Worm (Caenorhabditis elegans) whole organism, L1 larva: ENCODE results near the gene str-113.

ENCODE experiments used
- C16A3.4 ChIP-seq: fragments of 150-350 bp; optimal IDR thresholded peaks from 2 replicates; lab custom pipeline; 2014; ENCODE audit warnings: missing biosample characterization, missing genetic modification characterization
- Y116A8C.19 ChIP-seq: sonication (generic microtip); optimal IDR thresholded peaks from 2 replicates; lab custom pipeline; 2016; ENCODE audit warnings: missing compliant biosample characterization, missing genetic modification characterization, borderline replicate concordance
- aha-1 ChIP-seq: fragments of 150-350 bp; optimal IDR thresholded peaks from 2 replicates; lab custom pipeline; 2014; ENCODE audit warnings: missing biosample characterization, missing genetic modification characterization
- alr-1 ChIP-seq: fragments of 200-800 bp; sonication (Bioruptor generic); optimal IDR thresholded peaks from 2 replicates; lab custom pipeline; 2018; ENCODE audit warnings: borderline replicate concordance, mild to moderate bottlenecking, missing genetic modification characterization, missing compliant biosample characterization
- aly-2 ChIP-seq: fragments of 150-350 bp; optimal IDR thresholded peaks from 2 replicates; lab custom pipeline; 2014; ENCODE audit warnings: missing biosample characterization, missing genetic modification characterization
- ama-1 ChIP-seq: fragments of 150-350 bp; optimal IDR thresholded peaks from 2 replicates; lab custom pipeline; 2014
- ceh-63 ChIP-seq: fragments of 200-800 bp; sonication (Bioruptor generic); optimal IDR thresholded peaks from 2 replicates; lab custom pipeline; 2018; ENCODE audit warnings: mild to moderate bottlenecking, missing genetic modification characterization, missing compliant biosample characterization
- ceh-8 ChIP-seq: fragments of 200-800 bp; sonication (Bioruptor generic); optimal IDR thresholded peaks from 2 replicates; lab custom pipeline; 2018; ENCODE audit warnings: mild to moderate bottlenecking, missing genetic modification characterization, moderate library complexity, missing compliant biosample characterization
- ceh-82 ChIP-seq, 3 experiments: fragments of 150-350 bp in 1 of 3; sonication (generic microtip) in 2 of 3; optimal IDR thresholded peaks; 2 replicates each; lab custom pipeline; 2014 to 2017; ENCODE audit warnings: missing biosample characterization in 3 of 3, missing genetic modification characterization in 3 of 3
- ceh-90 ChIP-seq: sonication (generic microtip); optimal IDR thresholded peaks from 2 replicates; lab custom pipeline; 2016; ENCODE audit warnings: missing genetic modification characterization, missing compliant biosample characterization
- ces-1 ChIP-seq: fragments of 150-350 bp; optimal IDR thresholded peaks from 2 replicates; lab custom pipeline; 2014; ENCODE audit warnings: missing biosample characterization, missing genetic modification reagents, missing genetic modification characterization
- dsc-1 ChIP-seq: sonication (generic microtip); optimal IDR thresholded peaks from 2 replicates; lab custom pipeline; 2016; ENCODE audit warnings: mild to moderate bottlenecking, missing genetic modification characterization, missing compliant biosample characterization
- efl-3 ChIP-seq: fragments of 200-800 bp; sonication (Bioruptor generic); optimal IDR thresholded peaks from 2 replicates; lab custom pipeline; 2018; ENCODE audit warnings: mild to moderate bottlenecking, missing genetic modification characterization, missing compliant biosample characterization
- egl-13 ChIP-seq: sonication (generic microtip); optimal IDR thresholded peaks from 2 replicates; lab custom pipeline; 2016; ENCODE audit warnings: missing genotype, missing genetic modification reagents, missing genetic modification characterization, missing compliant biosample characterization
- egl-27 ChIP-seq, 2 experiments: fragments of 150-350 bp in 1 of 2; sonication (generic microtip); optimal IDR thresholded peaks; 3 replicates each; lab custom pipeline; 2017 to 2018; ENCODE audit warnings: missing biosample characterization in 2 of 2, missing genetic modification characterization in 2 of 2, missing genetic modification reagents in 2 of 2
- fkh-4 ChIP-seq: sonication (generic microtip); optimal IDR thresholded peaks from 2 replicates; lab custom pipeline; 2016; ENCODE audit warnings: missing compliant biosample characterization, missing genetic modification characterization, borderline replicate concordance
- fkh-8 ChIP-seq: sonication (generic microtip); optimal IDR thresholded peaks from 2 replicates; lab custom pipeline; 2016; ENCODE audit warnings: mild to moderate bottlenecking, missing genetic modification characterization, missing compliant biosample characterization
- fos-1 ChIP-seq: fragments of 150-350 bp; optimal IDR thresholded peaks from 2 replicates; lab custom pipeline; 2014; ENCODE audit warnings: missing biosample characterization, missing genetic modification characterization
- grh-1 ChIP-seq: fragments of 200-800 bp; sonication (Bioruptor generic); IDR thresholded peaks from 2 replicates; pipeline ENCODE4 v1.3.6; 2022; ENCODE audit warnings: missing genetic modification reagents, missing genetic modification characterization, missing compliant biosample characterization
- hlh-17 ChIP-seq: fragments of 200-800 bp; sonication (Bioruptor generic); optimal IDR thresholded peaks from 2 replicates; lab custom pipeline; 2018; ENCODE audit warnings: missing genetic modification characterization, mild to moderate bottlenecking, missing compliant biosample characterization, moderate library complexity, borderline replicate concordance
- hlh-4 ChIP-seq: sonication (generic microtip); optimal IDR thresholded peaks from 2 replicates; lab custom pipeline; 2016; ENCODE audit warnings: mild to moderate bottlenecking, missing genetic modification characterization, missing compliant biosample characterization
- irx-1 ChIP-seq: sonication (generic microtip); optimal IDR thresholded peaks from 2 replicates; lab custom pipeline; 2016; ENCODE audit warnings: missing genetic modification characterization, missing compliant biosample characterization
- isw-1 ChIP-seq: fragments of 200-800 bp; sonication (Bioruptor generic); IDR thresholded peaks from 2 replicates; pipeline ENCODE4 v1.3.6; 2022; ENCODE audit warnings: missing genetic modification characterization, missing compliant biosample characterization
- jun-1 ChIP-seq: fragments of 150-350 bp; optimal IDR thresholded peaks from 2 replicates; lab custom pipeline; 2014; ENCODE audit warnings: missing biosample characterization, missing genetic modification reagents, missing genetic modification characterization
- lin-13 ChIP-seq: fragments of 150-350 bp; optimal IDR thresholded peaks from 2 replicates; lab custom pipeline; 2014; ENCODE audit warnings: missing biosample characterization, missing genetic modification reagents, missing genetic modification characterization
- lin-14 ChIP-seq: fragments of 200-800 bp; sonication (Bioruptor generic); optimal IDR thresholded peaks from 2 replicates; lab custom pipeline; 2018; ENCODE audit warnings: mild to moderate bottlenecking, missing genetic modification characterization, moderate library complexity, missing compliant biosample characterization
- lin-35 ChIP-seq, 2 experiments: fragments of 150-350 bp; optimal IDR thresholded peaks; 2 replicates each; lab custom pipeline; 2014; ENCODE audit warnings: missing biosample characterization in 2 of 2, missing genetic modification characterization in 2 of 2, missing genetic modification reagents in 2 of 2
- lir-3 ChIP-seq: sonication (generic microtip); optimal IDR thresholded peaks from 2 replicates; lab custom pipeline; 2016; ENCODE audit warnings: mild to moderate bottlenecking, missing genetic modification characterization, moderate library complexity, missing compliant biosample characterization; ENCODE audit not compliant: poor library complexity
- lsy-2 ChIP-seq, 2 experiments: fragments of 150-350 bp; optimal IDR thresholded peaks; 2 replicates each; lab custom pipeline; 2014; ENCODE audit warnings: missing biosample characterization in 2 of 2, missing genetic modification characterization in 2 of 2
- mab-9 ChIP-seq: fragments of 200-800 bp; sonication (Bioruptor generic); IDR thresholded peaks from 2 replicates; pipeline ENCODE4 v1.3.6; 2022; ENCODE audit warnings: missing genetic modification reagents, missing genetic modification characterization, missing compliant biosample characterization
- mep-1 ChIP-seq: fragments of 150-350 bp; optimal IDR thresholded peaks from 2 replicates; lab custom pipeline; 2014; ENCODE audit warnings: missing biosample characterization, missing genetic modification characterization
- nhr-237 ChIP-seq: fragments of 150-350 bp; optimal IDR thresholded peaks from 2 replicates; lab custom pipeline; 2014; ENCODE audit warnings: missing biosample characterization, missing genetic modification characterization
- nhr-71 ChIP-seq: sonication (generic microtip); optimal IDR thresholded peaks from 2 replicates; lab custom pipeline; 2016; ENCODE audit warnings: mild to moderate bottlenecking, missing genetic modification characterization, moderate library complexity, missing compliant biosample characterization
- nhr-85 ChIP-seq: sonication (generic microtip); peaks from one replicate; lab custom pipeline; 2016; ENCODE audit warnings: missing genetic modification characterization, inconsistent platforms, missing compliant biosample characterization
- nhr-90 ChIP-seq: sonication (generic microtip); optimal IDR thresholded peaks from 2 replicates; lab custom pipeline; 2016; ENCODE audit warnings: mild to moderate bottlenecking, missing genetic modification characterization, missing compliant biosample characterization; ENCODE audit not compliant: poor library complexity
- pax-3 ChIP-seq: fragments of 200-800 bp; sonication (Bioruptor generic); optimal IDR thresholded peaks from 2 replicates; lab custom pipeline; 2018; ENCODE audit warnings: mild to moderate bottlenecking, missing genetic modification characterization, moderate library complexity, missing compliant biosample characterization
- rnt-1 ChIP-seq: sonication (generic microtip); optimal IDR thresholded peaks from 2 replicates; lab custom pipeline; 2016; ENCODE audit warnings: mild to moderate bottlenecking, missing genetic modification characterization, moderate library complexity, missing compliant biosample characterization
- skn-1 ChIP-seq: fragments of 150-350 bp; optimal IDR thresholded peaks from 2 replicates; lab custom pipeline; 2014; ENCODE audit warnings: missing biosample characterization, missing genetic modification characterization
- snpc-4 ChIP-seq: fragments of 150-350 bp; optimal IDR thresholded peaks from 2 replicates; lab custom pipeline; 2014; ENCODE audit warnings: missing biosample characterization, missing genetic modification characterization
- snu-23 ChIP-seq: sonication (generic microtip); optimal IDR thresholded peaks from 2 replicates; lab custom pipeline; 2016; ENCODE audit warnings: missing genetic modification characterization, missing compliant biosample characterization
- sox-4 ChIP-seq: sonication (generic microtip); optimal IDR thresholded peaks from 2 replicates; lab custom pipeline; 2016; ENCODE audit warnings: missing genetic modification characterization, missing compliant biosample characterization
- sptf-1 ChIP-seq: fragments of 150-350 bp; optimal IDR thresholded peaks from 2 replicates; lab custom pipeline; 2014; ENCODE audit warnings: missing biosample characterization, missing genetic modification characterization
- sup-37 ChIP-seq: fragments of 200-800 bp; sonication (Bioruptor generic); optimal IDR thresholded peaks from 2 replicates; lab custom pipeline; 2018; ENCODE audit warnings: mild to moderate bottlenecking, missing genetic modification characterization, missing compliant biosample characterization
- tbx-2 ChIP-seq: sonication (generic microtip); optimal IDR thresholded peaks from 2 replicates; lab custom pipeline; 2016; ENCODE audit warnings: missing genetic modification characterization, missing compliant biosample characterization
- tlp-1 ChIP-seq: fragments of 150-350 bp; optimal IDR thresholded peaks from 2 replicates; lab custom pipeline; 2014; ENCODE audit warnings: missing biosample characterization, missing genetic modification characterization
- unc-130 ChIP-seq: fragments of 150-350 bp; optimal IDR thresholded peaks from 2 replicates; lab custom pipeline; 2017; ENCODE audit warnings: missing biosample characterization, missing genetic modification characterization, inconsistent platforms
- unc-62 ChIP-seq: fragments of 150-350 bp; optimal IDR thresholded peaks from 2 replicates; lab custom pipeline; 2014; ENCODE audit warnings: missing biosample characterization, missing genetic modification reagents, missing genetic modification characterization
- unc-86 ChIP-seq: sonication (generic microtip); optimal IDR thresholded peaks from 2 replicates; lab custom pipeline; 2016; ENCODE audit warnings: missing genetic modification characterization, missing compliant biosample characterization
- vab-15 ChIP-seq: sonication (generic microtip); optimal IDR thresholded peaks from 2 replicates; lab custom pipeline; 2017; ENCODE audit warnings: missing genotype, mild to moderate bottlenecking, missing genetic modification characterization, missing compliant biosample characterization
- xbp-1 ChIP-seq: sonication (generic microtip); optimal IDR thresholded peaks from 2 replicates; lab custom pipeline; 2016; ENCODE audit warnings: missing genetic modification characterization, missing compliant biosample characterization
- zag-1 ChIP-seq: fragments of 150-350 bp; optimal IDR thresholded peaks from 2 replicates; lab custom pipeline; 2014; ENCODE audit warnings: missing biosample characterization, missing genetic modification characterization
- ztf-11 ChIP-seq, 2 experiments: sonication (generic microtip); optimal IDR thresholded peaks; 2 replicates each; lab custom pipeline; 2016 to 2017; ENCODE audit warnings: missing genetic modification characterization in 2 of 2, missing biosample characterization in 1 of 2, missing compliant biosample characterization in 1 of 2
- ztf-4 ChIP-seq: fragments of 150-350 bp; optimal IDR thresholded peaks from 2 replicates; lab custom pipeline; 2014; ENCODE audit warnings: missing biosample characterization, missing genetic modification characterization

Gene str-113

DNA sequence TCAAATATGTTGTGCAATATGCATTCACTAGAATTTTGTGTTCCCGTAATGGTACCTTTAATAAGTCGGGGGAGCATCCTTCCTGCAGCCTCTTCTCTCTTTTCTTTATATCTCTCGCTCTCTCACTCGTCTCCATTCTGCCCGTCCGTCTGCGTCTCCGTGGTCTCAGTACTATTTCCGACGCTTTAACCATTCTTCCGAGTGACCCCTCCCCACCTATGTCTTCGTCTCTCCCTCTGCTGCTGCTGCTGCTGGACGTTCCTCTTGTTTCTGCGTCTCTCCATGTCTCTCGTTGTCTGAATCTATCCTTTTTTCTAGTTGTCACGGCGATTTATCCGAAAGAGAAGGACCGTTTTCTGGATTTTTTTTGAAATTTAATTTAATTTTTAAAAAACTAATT is 37.1 kb upstream of the str-113 start (continued):
- TF ChIP-seq tbx-2 (tag; lab: Kevin White, UChicago) (peak; percentile 80), ztf-4 (tag; lab: Kevin White, UChicago) (no peak), egl-27 (tag; optimal IDR thresholded peaks at IDR 0.05; lab: Kevin White, UChicago) (no peak), nhr-85 (tag; lab: Kevin White, UChicago) (peak; percentile 69), unc-62 (GFP tag; lab: Kevin White, UChicago) (no peak), lin-13 (GFP tag; lab: Kevin White, UChicago) (peak; percentile 66), irx-1 (tag; lab: Kevin White, UChicago) (peak; percentile 48), skn-1 (tag; lab: Kevin White, UChicago) (peak; percentile 72), mep-1 (tag; lab: Kevin White, UChicago) (peak; percentile 78), jun-1 (tag; lab: Kevin White, UChicago) (peak; percentile 34), hlh-17 (GFP tag; lab: Kevin White, UChicago) (no peak), tlp-1 (tag; lab: Kevin White, UChicago) (no peak), pax-3 (tag; lab: Kevin White, UChicago) (no peak), ceh-63 (GFP tag; lab: Kevin White, UChicago) (no peak), lsy-2 (tag; optimal IDR thresholded peaks at IDR 0.05; lab: Kevin White, UChicago) (peak; percentile 61 to 69), grh-1 (peak; percentile 8; the same call in 1 of the 2 replicates), xbp-1 (tag; lab: Kevin White, UChicago) (peak; percentile 66), alr-1 (tag; lab: Kevin White, UChicago) (no peak), lir-3 (tag; lab: Kevin White, UChicago) (no peak), ceh-82 (tag; optimal IDR thresholded peaks at IDR 0.05; lab: Kevin White, UChicago) (peak in 2 of 3 experiments; percentile 49 to 66), ceh-8 (GFP tag; lab: Kevin White, UChicago) (no peak), dsc-1 (peak; percentile 60), sup-37 (GFP tag; lab: Kevin White, UChicago) (no peak), unc-130 (tag; lab: Kevin White, UChicago) (no peak), fos-1 (tag; lab: Kevin White, UChicago) (peak; percentile 64), sptf-1 (tag; lab: Kevin White, UChicago) (no peak), nhr-90 (peak; percentile 53), sox-4 (tag; lab: Kevin White, UChicago) (no peak), fkh-8 (tag; lab: Kevin White, UChicago) (peak; percentile 25), fkh-4 (tag; lab: Kevin White, UChicago) (no peak), ztf-11 (tag; optimal IDR thresholded peaks at IDR 0.05; lab: Kevin White, UChicago) (peak in 1 of 2 experiments; percentile 63), unc-86 (peak; percentile 82), nhr-237 (tag; lab: Kevin White, UChicago) (no peak), vab-15 (no peak), ama-1 (lab: Kevin White, UChicago) (no peak), lin-35 (GFP tag; optimal IDR thresholded peaks at IDR 0.05; lab: Kevin White, UChicago) (peak; percentile 64), zag-1 (tag; lab: Kevin White, UChicago) (no peak), ceh-90 (tag; lab: Kevin White, UChicago) (no peak), egl-13 (peak; percentile 66), nhr-71 (tag; lab: Kevin White, UChicago) (peak; percentile 89), C16A3.4 (tag; lab: Kevin White, UChicago) (no peak), snu-23 (GFP tag; lab: Kevin White, UChicago) (peak; percentile 86), isw-1 (GFP tag; lab: Robert Waterston, UW) (peak; percentile 39), hlh-4 (tag; lab: Kevin White, UChicago) (no peak), mab-9 (GFP tag; lab: Robert Waterston, UW) (no peak), aha-1 (no peak), efl-3 (GFP tag; lab: Kevin White, UChicago) (no peak), aly-2 (no peak), snpc-4 (tag; lab: Kevin White, UChicago) (peak; percentile 11), rnt-1 (tag; lab: Kevin White, UChicago) (peak; percentile 79), ces-1 (GFP tag; lab: Kevin White, UChicago) (no peak), lin-14 (GFP tag; lab: Kevin White, UChicago) (peak; percentile 92), Y116A8C.19 (tag; lab: Kevin White, UChicago) (no peak)
